Worm (Caenorhabditis elegans) whole organism, L1 larva: Measurements from ENCODE around the gene srx-114.

Experiments
- C16A3.4 ChIP-seq: fragments of 150-350 bp; optimal IDR thresholded peaks from 2 replicates; lab custom pipeline; 2014; ENCODE audit warnings: missing biosample characterization, missing genetic modification characterization
- C34B4.2 ChIP-seq: sonication (generic microtip); optimal IDR thresholded peaks from 2 replicates; lab custom pipeline; 2017; ENCODE audit warnings: mild to moderate bottlenecking, missing genetic modification characterization, missing compliant biosample characterization
- F16B12.6 ChIP-seq: fragments of 150-350 bp; optimal IDR thresholded peaks from 2 replicates; lab custom pipeline; 2014; ENCODE audit warnings: missing biosample characterization, missing genetic modification characterization
- aha-1 ChIP-seq: fragments of 150-350 bp; optimal IDR thresholded peaks from 2 replicates; lab custom pipeline; 2014; ENCODE audit warnings: missing biosample characterization, missing genetic modification characterization
- alr-1 ChIP-seq: fragments of 200-800 bp; sonication (Bioruptor generic); optimal IDR thresholded peaks from 2 replicates; lab custom pipeline; 2018; ENCODE audit warnings: borderline replicate concordance, mild to moderate bottlenecking, missing genetic modification characterization, missing compliant biosample characterization
- blmp-1 ChIP-seq: fragments of 150-350 bp; optimal IDR thresholded peaks from 2 replicates; lab custom pipeline; 2014; ENCODE audit warnings: missing biosample characterization, missing genetic modification characterization
- ceh-82 ChIP-seq, 3 experiments: fragments of 150-350 bp in 1 of 3; sonication (generic microtip) in 2 of 3; optimal IDR thresholded peaks; 2 replicates each; lab custom pipeline; 2014 to 2017; ENCODE audit warnings: missing biosample characterization in 3 of 3, missing genetic modification characterization in 3 of 3
- dpl-1 ChIP-seq, 3 experiments: fragments of 150-350 bp in 2 of 3; sonication (generic microtip) in 1 of 3; optimal IDR thresholded peaks; 2 replicates each; lab custom pipeline; 2014 to 2017; ENCODE audit warnings: missing biosample characterization in 3 of 3, missing genetic modification characterization in 3 of 3, missing genetic modification reagents in 3 of 3
- efl-3 ChIP-seq: fragments of 200-800 bp; sonication (Bioruptor generic); optimal IDR thresholded peaks from 2 replicates; lab custom pipeline; 2018; ENCODE audit warnings: mild to moderate bottlenecking, missing genetic modification characterization, missing compliant biosample characterization
- egl-13 ChIP-seq: sonication (generic microtip); optimal IDR thresholded peaks from 2 replicates; lab custom pipeline; 2016; ENCODE audit warnings: missing genotype, missing genetic modification reagents, missing genetic modification characterization, missing compliant biosample characterization
- ets-5 ChIP-seq: fragments of 200-800 bp; sonication (Bioruptor generic); IDR thresholded peaks from 2 replicates; pipeline ENCODE4 v1.3.6; 2022; ENCODE audit warnings: missing genetic modification characterization, missing compliant biosample characterization
- fkh-10 ChIP-seq: sonication (generic microtip); optimal IDR thresholded peaks from 2 replicates; lab custom pipeline; 2017; ENCODE audit warnings: missing biosample characterization, missing genetic modification reagents, missing genetic modification characterization
- fkh-4 ChIP-seq: sonication (generic microtip); optimal IDR thresholded peaks from 2 replicates; lab custom pipeline; 2016; ENCODE audit warnings: missing compliant biosample characterization, missing genetic modification characterization, borderline replicate concordance
- fkh-8 ChIP-seq: sonication (generic microtip); optimal IDR thresholded peaks from 2 replicates; lab custom pipeline; 2016; ENCODE audit warnings: mild to moderate bottlenecking, missing genetic modification characterization, missing compliant biosample characterization
- grh-1 ChIP-seq: fragments of 200-800 bp; sonication (Bioruptor generic); IDR thresholded peaks from 2 replicates; pipeline ENCODE4 v1.3.6; 2022; ENCODE audit warnings: missing genetic modification reagents, missing genetic modification characterization, missing compliant biosample characterization
- hlh-4 ChIP-seq: sonication (generic microtip); optimal IDR thresholded peaks from 2 replicates; lab custom pipeline; 2016; ENCODE audit warnings: mild to moderate bottlenecking, missing genetic modification characterization, missing compliant biosample characterization
- hpl-2 ChIP-seq: fragments of 150-350 bp; optimal IDR thresholded peaks from 2 replicates; lab custom pipeline; 2014; ENCODE audit warnings: missing biosample characterization, missing genetic modification reagents, missing genetic modification characterization
- lin-14 ChIP-seq: fragments of 200-800 bp; sonication (Bioruptor generic); optimal IDR thresholded peaks from 2 replicates; lab custom pipeline; 2018; ENCODE audit warnings: mild to moderate bottlenecking, missing genetic modification characterization, moderate library complexity, missing compliant biosample characterization
- lin-15B ChIP-seq: fragments of 150-350 bp; sonication (generic microtip); optimal IDR thresholded peaks from 3 replicates; lab custom pipeline; 2014; ENCODE audit warnings: missing biosample characterization, missing genetic modification characterization
- lin-35 ChIP-seq, 2 experiments: fragments of 150-350 bp; optimal IDR thresholded peaks; 2 replicates each; lab custom pipeline; 2014; ENCODE audit warnings: missing biosample characterization in 2 of 2, missing genetic modification characterization in 2 of 2, missing genetic modification reagents in 2 of 2
- lir-3 ChIP-seq: sonication (generic microtip); optimal IDR thresholded peaks from 2 replicates; lab custom pipeline; 2016; ENCODE audit warnings: mild to moderate bottlenecking, missing genetic modification characterization, moderate library complexity, missing compliant biosample characterization; ENCODE audit not compliant: poor library complexity
- mab-9 ChIP-seq: fragments of 200-800 bp; sonication (Bioruptor generic); IDR thresholded peaks from 2 replicates; pipeline ENCODE4 v1.3.6; 2022; ENCODE audit warnings: missing genetic modification reagents, missing genetic modification characterization, missing compliant biosample characterization
- mef-2 ChIP-seq: fragments of 150-350 bp; optimal IDR thresholded peaks from 2 replicates; lab custom pipeline; 2014; ENCODE audit warnings: missing biosample characterization, missing genetic modification characterization
- nhr-237 ChIP-seq: fragments of 150-350 bp; optimal IDR thresholded peaks from 2 replicates; lab custom pipeline; 2014; ENCODE audit warnings: missing biosample characterization, missing genetic modification characterization
- nhr-77 ChIP-seq: fragments of 150-350 bp; optimal IDR thresholded peaks from 2 replicates; lab custom pipeline; 2014; ENCODE audit warnings: missing biosample characterization, missing genetic modification characterization
- nhr-85 ChIP-seq: sonication (generic microtip); peaks from one replicate; lab custom pipeline; 2016; ENCODE audit warnings: missing genetic modification characterization, inconsistent platforms, missing compliant biosample characterization
- pax-3 ChIP-seq: fragments of 200-800 bp; sonication (Bioruptor generic); optimal IDR thresholded peaks from 2 replicates; lab custom pipeline; 2018; ENCODE audit warnings: mild to moderate bottlenecking, missing genetic modification characterization, moderate library complexity, missing compliant biosample characterization
- pqm-1 ChIP-seq: sonication (generic microtip); optimal IDR thresholded peaks from 3 replicates; lab custom pipeline; 2017; ENCODE audit warnings: missing biosample characterization, missing genetic modification characterization
- rnt-1 ChIP-seq: sonication (generic microtip); optimal IDR thresholded peaks from 2 replicates; lab custom pipeline; 2016; ENCODE audit warnings: mild to moderate bottlenecking, missing genetic modification characterization, moderate library complexity, missing compliant biosample characterization
- skn-1 ChIP-seq: fragments of 150-350 bp; optimal IDR thresholded peaks from 2 replicates; lab custom pipeline; 2014; ENCODE audit warnings: missing biosample characterization, missing genetic modification characterization
- snu-23 ChIP-seq: sonication (generic microtip); optimal IDR thresholded peaks from 2 replicates; lab custom pipeline; 2016; ENCODE audit warnings: missing genetic modification characterization, missing compliant biosample characterization
- sptf-1 ChIP-seq: fragments of 150-350 bp; optimal IDR thresholded peaks from 2 replicates; lab custom pipeline; 2014; ENCODE audit warnings: missing biosample characterization, missing genetic modification characterization
- sup-37 ChIP-seq: fragments of 200-800 bp; sonication (Bioruptor generic); optimal IDR thresholded peaks from 2 replicates; lab custom pipeline; 2018; ENCODE audit warnings: mild to moderate bottlenecking, missing genetic modification characterization, missing compliant biosample characterization
- tbx-2 ChIP-seq: sonication (generic microtip); optimal IDR thresholded peaks from 2 replicates; lab custom pipeline; 2016; ENCODE audit warnings: missing genetic modification characterization, missing compliant biosample characterization
- tlp-1 ChIP-seq: fragments of 150-350 bp; optimal IDR thresholded peaks from 2 replicates; lab custom pipeline; 2014; ENCODE audit warnings: missing biosample characterization, missing genetic modification characterization
- unc-130 ChIP-seq: fragments of 150-350 bp; optimal IDR thresholded peaks from 2 replicates; lab custom pipeline; 2017; ENCODE audit warnings: missing biosample characterization, missing genetic modification characterization, inconsistent platforms
- unc-30 ChIP-seq: sonication (generic microtip); optimal IDR thresholded peaks from 2 replicates; lab custom pipeline; 2017; ENCODE audit warnings: missing biosample characterization, missing genetic modification characterization
- unc-62 ChIP-seq: fragments of 150-350 bp; optimal IDR thresholded peaks from 2 replicates; lab custom pipeline; 2014; ENCODE audit warnings: missing biosample characterization, missing genetic modification reagents, missing genetic modification characterization
- unc-98 ChIP-seq: fragments of 200-800 bp; sonication (Bioruptor generic); IDR thresholded peaks from 2 replicates; pipeline ENCODE4 v1.3.6; 2022; ENCODE audit warnings: missing genetic modification characterization, missing compliant biosample characterization
- vab-15 ChIP-seq: sonication (generic microtip); optimal IDR thresholded peaks from 2 replicates; lab custom pipeline; 2017; ENCODE audit warnings: missing genotype, mild to moderate bottlenecking, missing genetic modification characterization, missing compliant biosample characterization
- xbp-1 ChIP-seq: sonication (generic microtip); optimal IDR thresholded peaks from 2 replicates; lab custom pipeline; 2016; ENCODE audit warnings: missing genetic modification characterization, missing compliant biosample characterization
- zag-1 ChIP-seq: fragments of 150-350 bp; optimal IDR thresholded peaks from 2 replicates; lab custom pipeline; 2014; ENCODE audit warnings: missing biosample characterization, missing genetic modification characterization
- zip-4 ChIP-seq: fragments of 200-800 bp; sonication (Bioruptor generic); optimal IDR thresholded peaks from 2 replicates; lab custom pipeline; 2018; ENCODE audit warnings: mild to moderate bottlenecking, missing genetic modification characterization, moderate library complexity, missing compliant biosample characterization
- ztf-4 ChIP-seq: fragments of 150-350 bp; optimal IDR thresholded peaks from 2 replicates; lab custom pipeline; 2014; ENCODE audit warnings: missing biosample characterization, missing genetic modification characterization

srx-114 gene

ce11 chrII:5426054-5426453, 6.9 kb downstream of the srx-114 start (continued):
- TF ChIP-seq efl-3 (GFP tag; lab: Kevin White, UChicago) (no peak), fkh-4 (no peak), F16B12.6 (peak; percentile 34), unc-130 (tag; lab: Kevin White, UChicago) (no peak), lin-35 (GFP tag; optimal IDR thresholded peaks at IDR 0.05; lab: Kevin White, UChicago) (peak; percentile 60 to 78), nhr-85 (peak; percentile 79), grh-1 (no peak), tlp-1 (tag; lab: Kevin White, UChicago) (no peak), hlh-4 (tag; lab: Kevin White, UChicago) (no peak), zag-1 (tag; lab: Kevin White, UChicago) (no peak), nhr-237 (tag; lab: Kevin White, UChicago) (no peak), egl-13 (tag; lab: Kevin White, UChicago) (no peak), tbx-2 (no peak), lin-15B (tag; lab: Kevin White, UChicago) (no peak), mab-9 (GFP tag; lab: Robert Waterston, UW) (no peak), sup-37 (GFP tag; lab: Kevin White, UChicago) (no peak), sptf-1 (tag; lab: Kevin White, UChicago) (no peak), dpl-1 (GFP tag; optimal IDR thresholded peaks at IDR 0.05; lab: Kevin White, UChicago) (peak; percentile 21 to 60 (median 58)), nhr-77 (tag; lab: Kevin White, UChicago) (no peak), rnt-1 (tag; lab: Kevin White, UChicago) (peak; percentile 71), unc-62 (GFP tag; lab: Kevin White, UChicago) (no peak), fkh-8 (tag; lab: Kevin White, UChicago) (no peak), C16A3.4 (tag; lab: Kevin White, UChicago) (peak; percentile 55), aha-1 (tag; lab: Kevin White, UChicago) (no peak), lir-3 (tag; lab: Kevin White, UChicago) (peak; percentile 12), unc-98 (GFP tag; lab: Robert Waterston, UW) (no peak), zip-4 (GFP tag; lab: Kevin White, UChicago) (no peak), xbp-1 (peak; percentile 19), C34B4.2 (tag; lab: Kevin White, UChicago) (no peak), ets-5 (GFP tag; lab: Robert Waterston, UW) (no peak), fkh-10 (GFP tag; lab: Kevin White, UChicago) (no peak)

ce11 chrII:5425633-5426032, 7.3 kb downstream of the srx-114 start, which contains the start of gene F07F6.8:
Gene F07F6.8, minus strand, starts transcription at chrII:5425733.
- TF ChIP-seq fkh-4 (no peak), lin-14 (GFP tag; lab: Kevin White, UChicago) (no peak), snu-23 (GFP tag; lab: Kevin White, UChicago) (no peak), nhr-77 (tag; lab: Kevin White, UChicago) (no peak), vab-15 (tag; lab: Kevin White, UChicago) (no peak), mef-2 (no peak), alr-1 (no peak), skn-1 (tag; lab: Kevin White, UChicago) (no peak), unc-30 (tag; lab: Kevin White, UChicago) (no peak), unc-62 (GFP tag; lab: Kevin White, UChicago) (no peak), ceh-82 (tag; optimal IDR thresholded peaks at IDR 0.05; lab: Kevin White, UChicago) (no peak), blmp-1 (tag; lab: Kevin White, UChicago) (no peak), unc-98 (GFP tag; lab: Robert Waterston, UW) (no peak), pqm-1 (tag; lab: Kevin White, UChicago) (no peak), ztf-4 (tag; lab: Kevin White, UChicago) (no peak), fkh-8 (tag; lab: Kevin White, UChicago) (no peak), tbx-2 (no peak), hpl-2 (GFP tag; lab: Kevin White, UChicago) (no peak), pax-3 (no peak)
